Worm (Caenorhabditis elegans) whole organism, L2 larva: Measurements from ENCODE around the gene nrde-4.

ENCODE experiments used
- C34F6.9 ChIP-seq: fragments of 150-350 bp; optimal IDR thresholded peaks from 2 replicates; lab custom pipeline; 2014; ENCODE audit warnings: missing biosample characterization, missing genetic modification characterization
- Y55F3AM.14 ChIP-seq: fragments of 200-800 bp; sonication (Bioruptor generic); optimal IDR thresholded peaks from 2 replicates; lab custom pipeline; 2018; ENCODE audit warnings: mild to moderate bottlenecking, missing genetic modification characterization, missing compliant biosample characterization
- ZK546.5 ChIP-seq: sonication (generic microtip); optimal IDR thresholded peaks from 2 replicates; lab custom pipeline; 2017; ENCODE audit warnings: missing biosample characterization, missing genetic modification characterization
- alr-1 ChIP-seq: fragments of 150-350 bp; optimal IDR thresholded peaks from 2 replicates; lab custom pipeline; 2014; ENCODE audit warnings: missing biosample characterization, missing genetic modification characterization
- aly-2 ChIP-seq: fragments of 150-350 bp; optimal IDR thresholded peaks from 2 replicates; lab custom pipeline; 2014; ENCODE audit warnings: missing biosample characterization, missing genetic modification characterization
- ceh-16 ChIP-seq: fragments of 150-350 bp; optimal IDR thresholded peaks from 2 replicates; lab custom pipeline; 2014; ENCODE audit warnings: missing biosample characterization, missing genetic modification characterization
- ceh-82 ChIP-seq: fragments of 150-350 bp; optimal IDR thresholded peaks from 2 replicates; lab custom pipeline; 2014; ENCODE audit warnings: missing biosample characterization, missing genetic modification characterization
- crh-2 ChIP-seq: sonication (generic microtip); optimal IDR thresholded peaks from 2 replicates; lab custom pipeline; 2017; ENCODE audit warnings: missing biosample characterization, missing genetic modification characterization
- dmd-4 ChIP-seq: sonication (generic microtip); optimal IDR thresholded peaks from 2 replicates; lab custom pipeline; 2017; ENCODE audit warnings: missing biosample characterization, missing genetic modification characterization
- elt-1 ChIP-seq: fragments of 150-350 bp; optimal IDR thresholded peaks from 2 replicates; lab custom pipeline; 2014; ENCODE audit warnings: missing biosample characterization, missing genetic modification characterization
- elt-3 ChIP-seq: sonication (generic microtip); optimal IDR thresholded peaks from 2 replicates; lab custom pipeline; 2017; ENCODE audit warnings: missing biosample characterization, missing genetic modification characterization
- fos-1 ChIP-seq: fragments of 150-350 bp; optimal IDR thresholded peaks from 2 replicates; lab custom pipeline; 2014; ENCODE audit warnings: missing biosample characterization, missing genetic modification characterization
- lin-13 ChIP-seq: fragments of 150-350 bp; optimal IDR thresholded peaks from 2 replicates; lab custom pipeline; 2014; ENCODE audit warnings: missing biosample characterization, missing genetic modification reagents, missing genetic modification characterization
- lsy-2 ChIP-seq, 2 experiments: fragments of 150-350 bp in 1 of 2; sonication (generic microtip) in 1 of 2; optimal IDR thresholded peaks; 2 replicates each; lab custom pipeline; 2014 to 2017; ENCODE audit warnings: missing biosample characterization in 2 of 2, missing genetic modification characterization in 2 of 2
- mab-5 ChIP-seq: fragments of 150-350 bp; optimal IDR thresholded peaks from 2 replicates; lab custom pipeline; 2014; ENCODE audit warnings: missing biosample characterization, missing genetic modification characterization
- mbf-1 ChIP-seq: sonication (generic microtip); optimal IDR thresholded peaks from 2 replicates; lab custom pipeline; 2017; ENCODE audit warnings: missing biosample characterization, missing genetic modification characterization
- mdl-1 ChIP-seq, 2 experiments: fragments of 150-350 bp in 1 of 2; sonication (generic microtip) in 1 of 2; optimal IDR thresholded peaks; 2 replicates each; lab custom pipeline; 2017; ENCODE audit warnings: missing biosample characterization in 2 of 2, missing genetic modification characterization in 2 of 2
- nhr-12 ChIP-seq: fragments of 150-350 bp; optimal IDR thresholded peaks from 2 replicates; lab custom pipeline; 2014; ENCODE audit warnings: missing biosample characterization, missing genetic modification characterization
- nhr-129 ChIP-seq: fragments of 150-350 bp; optimal IDR thresholded peaks from 2 replicates; lab custom pipeline; 2014; ENCODE audit warnings: missing biosample characterization, missing genetic modification characterization
- nhr-21 ChIP-seq: fragments of 150-350 bp; optimal IDR thresholded peaks from 2 replicates; lab custom pipeline; 2014; ENCODE audit warnings: missing biosample characterization, missing genetic modification characterization
- nhr-237 ChIP-seq: fragments of 150-350 bp; optimal IDR thresholded peaks from 2 replicates; lab custom pipeline; 2014; ENCODE audit warnings: missing biosample characterization, missing genetic modification characterization
- nhr-25 ChIP-seq: fragments of 150-350 bp; sonication (generic microtip); optimal IDR thresholded peaks from 3 replicates; lab custom pipeline; 2014; ENCODE audit warnings: missing biosample characterization, missing genetic modification characterization
- nhr-6 ChIP-seq: fragments of 150-350 bp; optimal IDR thresholded peaks from 2 replicates; lab custom pipeline; 2014; ENCODE audit warnings: missing biosample characterization, missing genetic modification characterization
- peb-1 ChIP-seq: fragments of 150-350 bp; optimal IDR thresholded peaks from 2 replicates; lab custom pipeline; 2014; ENCODE audit warnings: missing biosample characterization, missing genetic modification characterization
- sem-4 ChIP-seq: fragments of 150-350 bp; optimal IDR thresholded peaks from 2 replicates; lab custom pipeline; 2014; ENCODE audit warnings: missing biosample characterization, missing genetic modification reagents, missing genetic modification characterization
- skn-1 ChIP-seq: sonication (generic microtip); optimal IDR thresholded peaks from 2 replicates; lab custom pipeline; 2017; ENCODE audit warnings: missing biosample characterization, missing genetic modification characterization
- sma-3 ChIP-seq: sonication (generic microtip); optimal IDR thresholded peaks from 2 replicates; lab custom pipeline; 2016; ENCODE audit warnings: missing genetic modification reagents, missing genetic modification characterization, missing compliant biosample characterization
- sma-9 ChIP-seq, 2 experiments: fragments of 150-350 bp in 1 of 2; sonication (generic microtip) in 1 of 2; optimal IDR thresholded peaks; 2 replicates each; lab custom pipeline; 2014 to 2016; ENCODE audit warnings: missing genetic modification characterization in 2 of 2, mild to moderate bottlenecking in 1 of 2, missing biosample characterization in 1 of 2, missing compliant biosample characterization in 1 of 2, missing genetic modification reagents in 1 of 2, moderate library complexity in 1 of 2
- snpc-4 ChIP-seq: fragments of 150-350 bp; optimal IDR thresholded peaks from 2 replicates; lab custom pipeline; 2014; ENCODE audit warnings: missing biosample characterization, missing genetic modification characterization
- unc-55 ChIP-seq: fragments of 150-350 bp; sonication (generic microtip); optimal IDR thresholded peaks from 3 replicates; lab custom pipeline; 2014; ENCODE audit warnings: missing biosample characterization, missing genetic modification reagents, missing genetic modification characterization
- unc-62 ChIP-seq: fragments of 150-350 bp; optimal IDR thresholded peaks from 2 replicates; lab custom pipeline; 2014; ENCODE audit warnings: missing biosample characterization, missing genetic modification reagents, missing genetic modification characterization
- zag-1 ChIP-seq: fragments of 150-350 bp; optimal IDR thresholded peaks from 2 replicates; lab custom pipeline; 2014; ENCODE audit warnings: missing biosample characterization, missing genetic modification characterization
- ztf-1 ChIP-seq: fragments of 200-800 bp; sonication (Bioruptor generic); conservative IDR thresholded peaks from 2 replicates; pipeline ENCODE4 v1.3.6; 2022; ENCODE audit warnings: missing genetic modification characterization, missing compliant biosample characterization
- ztf-11 ChIP-seq: sonication (generic microtip); optimal IDR thresholded peaks from 2 replicates; lab custom pipeline; 2017; ENCODE audit warnings: missing biosample characterization, missing genetic modification characterization
- ztf-4 ChIP-seq: fragments of 150-350 bp; optimal IDR thresholded peaks from 2 replicates; lab custom pipeline; 2014; ENCODE audit warnings: missing biosample characterization, missing genetic modification characterization

Gene nrde-4

DNA sequence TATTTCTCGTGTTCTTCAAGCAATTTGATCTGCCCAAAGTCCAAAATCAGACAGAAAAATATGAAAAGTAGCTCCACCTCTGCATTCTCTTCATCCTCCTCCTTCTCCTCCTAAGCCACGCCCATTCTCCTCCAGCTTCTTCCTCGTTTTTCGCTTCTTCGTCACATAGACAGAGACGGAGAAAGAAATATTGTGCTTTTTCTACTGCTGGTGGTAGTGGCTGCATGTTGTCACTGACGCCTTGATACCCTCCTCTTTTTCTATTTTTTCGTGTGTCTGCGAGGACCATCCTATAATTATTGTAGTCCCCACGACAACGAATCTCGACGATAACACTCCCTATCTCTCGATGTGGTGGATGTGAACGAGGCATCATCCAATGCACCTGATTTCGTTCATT is 4.5 kb upstream of the nrde-4 start, which contains the start of gene C08G9.1:
Gene C08G9.1, plus strand, starts transcription at position 175 of the 400 bp plus-strand sequence.
- TF ChIP-seq mab-5 (tag; lab: Kevin White, UChicago): no peak
- TF ChIP-seq nhr-237: no peak
- TF ChIP-seq Y55F3AM.14 (GFP tag; lab: Kevin White, UChicago): no peak
- TF ChIP-seq snpc-4 (tag; lab: Kevin White, UChicago): no peak
- no peak for TF ChIP-seq lin-13 (GFP tag; lab: Kevin White, UChicago)
- no peak for TF ChIP-seq ztf-1 (GFP tag; lab: Robert Waterston, UW)
- TF ChIP-seq elt-3 (tag; lab: Kevin White, UChicago): no peak
- no peak for TF ChIP-seq ceh-16 (tag; lab: Kevin White, UChicago)
- TF ChIP-seq mdl-1 (tag; optimal IDR thresholded peaks at IDR 0.05; lab: Kevin White, UChicago): no peak
- TF ChIP-seq alr-1 (tag; lab: Kevin White, UChicago): no peak
- no peak for TF ChIP-seq aly-2 (tag; lab: Kevin White, UChicago)
- TF ChIP-seq ceh-82: no peak
- TF ChIP-seq C34F6.9 (tag; lab: Kevin White, UChicago): peak; percentile 12
- TF ChIP-seq ztf-11 (tag; lab: Kevin White, UChicago): no peak
- no peak for TF ChIP-seq elt-1
- no peak for TF ChIP-seq nhr-6 (tag; lab: Kevin White, UChicago)
- peak; percentile 47 for TF ChIP-seq unc-55 (GFP tag; lab: Kevin White, UChicago)
- no peak for TF ChIP-seq zag-1
- TF ChIP-seq peb-1: no peak
- TF ChIP-seq lsy-2 (tag; optimal IDR thresholded peaks at IDR 0.05; lab: Kevin White, UChicago): peak in 1 of 2 experiments; percentile 0
- no peak for TF ChIP-seq sma-9 (GFP tag; optimal IDR thresholded peaks at IDR 0.05; lab: Kevin White, UChicago)
- TF ChIP-seq sma-9 (tag; optimal IDR thresholded peaks at IDR 0.05; lab: Kevin White, UChicago): no peak
- no peak for TF ChIP-seq unc-62 (GFP tag; lab: Kevin White, UChicago)
- no peak for TF ChIP-seq sma-3 (GFP tag; lab: Kevin White, UChicago)
- peak; percentile 45 for TF ChIP-seq nhr-129 (tag; lab: Kevin White, UChicago)
- TF ChIP-seq, all 48 proteins: peak for 4

DNA sequence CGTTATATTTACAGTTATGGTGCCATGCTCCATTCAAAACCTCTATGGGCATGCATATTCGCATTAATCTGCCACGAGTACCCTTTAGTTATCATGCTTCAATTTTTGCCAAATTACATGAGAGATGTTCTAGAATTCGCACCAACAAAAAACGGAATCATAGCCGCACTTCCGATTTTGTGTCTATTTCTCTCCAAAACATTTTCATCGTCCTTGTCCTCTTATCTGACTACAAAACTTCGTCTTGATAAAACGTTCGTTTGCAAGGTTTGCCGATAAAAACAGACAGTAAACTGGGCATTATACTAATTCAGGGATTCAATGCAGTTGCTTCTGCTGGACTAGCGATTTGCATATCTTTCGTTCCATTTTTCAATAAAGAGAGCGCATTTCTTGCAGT is 864 bp downstream of the nrde-4 start:
- TF ChIP-seq lsy-2 (tag; optimal IDR thresholded peaks at IDR 0.05; lab: Kevin White, UChicago) (no peak), ztf-4 (tag; lab: Kevin White, UChicago) (no peak), fos-1 (tag; lab: Kevin White, UChicago) (peak; percentile 51)
- TF ChIP-seq, all 48 proteins: peak for 1

ce11 chrIV:7651120-7651519 is 2.9 kb downstream of the nrde-4 start, which contains the start of gene cima-1:
TSS of gene cima-1 (plus strand) at chrIV:7651459.
- TF ChIP-seq sma-3 (GFP tag; lab: Kevin White, UChicago) (peak; percentile 13), sem-4 (no peak), fos-1 (tag; lab: Kevin White, UChicago) (peak; percentile 26), nhr-129 (tag; lab: Kevin White, UChicago) (peak; percentile 21)
- TF ChIP-seq, all 48 proteins: peak for 3

ce11 chrIV:7650433-7650832 is 3.6 kb downstream of the nrde-4 start:
- TF ChIP-seq unc-55 (GFP tag; lab: Kevin White, UChicago): peak; percentile 14
- TF ChIP-seq ZK546.5 (tag; lab: Kevin White, UChicago): no peak
- TF ChIP-seq, all 48 proteins: peak for 1

- no peak for TF ChIP-seq elt-3 (tag; lab: Kevin White, UChicago)
- TF ChIP-seq mab-5 (tag; lab: Kevin White, UChicago): no peak
- TF ChIP-seq unc-55 (GFP tag; lab: Kevin White, UChicago): no peak
- TF ChIP-seq sem-4: no peak
- TF ChIP-seq skn-1 (tag; lab: Kevin White, UChicago): no peak
- TF ChIP-seq crh-2 (tag; lab: Kevin White, UChicago): no peak
- no peak for TF ChIP-seq elt-1
- no peak for TF ChIP-seq nhr-25 (tag; lab: Kevin White, UChicago)
- TF ChIP-seq aly-2 (tag; lab: Kevin White, UChicago): no peak
- TF ChIP-seq nhr-6 (tag; lab: Kevin White, UChicago): no peak
Observed at ce11 chrIV:7646861-7647260, 7.2 kb downstream of the nrde-4 start.

- TF ChIP-seq elt-1 (no peak), ceh-16 (tag; lab: Kevin White, UChicago) (no peak), ceh-82 (no peak), C34F6.9 (tag; lab: Kevin White, UChicago) (no peak), ztf-1 (GFP tag; lab: Robert Waterston, UW) (no peak), mbf-1 (no peak), skn-1 (tag; lab: Kevin White, UChicago) (no peak), Y55F3AM.14 (GFP tag; lab: Kevin White, UChicago) (no peak), nhr-6 (tag; lab: Kevin White, UChicago) (no peak), nhr-12 (tag; lab: Kevin White, UChicago) (no peak), elt-3 (tag; lab: Kevin White, UChicago) (no peak), sma-3 (GFP tag; lab: Kevin White, UChicago) (no peak), dmd-4 (tag; lab: Kevin White, UChicago) (no peak), nhr-21 (no peak), fos-1 (tag; lab: Kevin White, UChicago) (no peak), aly-2 (tag; lab: Kevin White, UChicago) (no peak)
Observed at ce11 chrIV:7646119-7646518, 7.9 kb downstream of the nrde-4 start, which contains the start of gene hmg-5. TSS of gene hmg-5 (minus strand) at chrIV:7646219.
